Worm (Caenorhabditis elegans) whole organism, mixed stage, embryonic: ENCODE measurements around the gene nhr-260.
A peak's percentile ranks its signal among the peaks of the same experiment; 100 is the strongest.

Experiments
- M03D4.4 ChIP-seq: sonication (generic microtip); optimal IDR thresholded peaks from 2 replicates; lab custom pipeline; 2017; ENCODE audit warnings: mild to moderate bottlenecking, missing genetic modification characterization, missing compliant biosample characterization
- bed-3 ChIP-seq: fragments of 200-800 bp; sonication (Bioruptor generic); optimal IDR thresholded peaks from 3 replicates; lab custom pipeline; 2018; ENCODE audit warnings: mild to moderate bottlenecking, missing genetic modification characterization, moderate library complexity, missing compliant biosample characterization
- blmp-1 ChIP-seq: fragments of 150-350 bp; optimal IDR thresholded peaks from 2 replicates; lab custom pipeline; 2014; ENCODE audit warnings: missing biosample characterization, missing genetic modification characterization
- ceh-39 ChIP-seq: fragments of 150-350 bp; optimal IDR thresholded peaks from 2 replicates; lab custom pipeline; 2014; ENCODE audit warnings: missing biosample characterization, missing genetic modification characterization
- ceh-43 ChIP-seq: fragments of 200-800 bp; sonication (Bioruptor generic); optimal IDR thresholded peaks from 2 replicates; lab custom pipeline; 2018; ENCODE audit warnings: mild to moderate bottlenecking, missing genetic modification characterization, moderate library complexity, missing compliant biosample characterization
- ceh-83 ChIP-seq: fragments of 200-800 bp; sonication (Bioruptor generic); optimal IDR thresholded peaks from 2 replicates; lab custom pipeline; 2018; ENCODE audit warnings: mild to moderate bottlenecking, missing genetic modification characterization, missing compliant biosample characterization
- ces-1 ChIP-seq: fragments of 150-350 bp; optimal IDR thresholded peaks from 2 replicates; lab custom pipeline; 2014; ENCODE audit warnings: missing biosample characterization, missing genetic modification reagents, missing genetic modification characterization
- cnd-1 ChIP-seq: fragments of 200-800 bp; sonication (Bioruptor generic); optimal IDR thresholded peaks from 2 replicates; lab custom pipeline; 2018; ENCODE audit warnings: mild to moderate bottlenecking, missing genetic modification characterization, missing compliant biosample characterization
- drap-1 ChIP-seq: fragments of 200-800 bp; sonication (Bioruptor generic); optimal IDR thresholded peaks from 3 replicates; lab custom pipeline; 2018; ENCODE audit warnings: mild to moderate bottlenecking, missing genetic modification characterization, missing compliant biosample characterization
- elt-1 ChIP-seq: sonication (generic microtip); optimal IDR thresholded peaks from 2 replicates; lab custom pipeline; 2017; ENCODE audit warnings: missing genetic modification characterization, mild to moderate bottlenecking, missing compliant biosample characterization, antibody characterized with exemption, moderate library complexity, borderline replicate concordance; ENCODE audit not compliant: insufficient read depth
- elt-3 ChIP-seq: fragments of 150-350 bp; optimal IDR thresholded peaks from 2 replicates; lab custom pipeline; 2014; ENCODE audit warnings: missing biosample characterization, missing genetic modification characterization
- flh-1 ChIP-seq: fragments of 200-800 bp; sonication (Bioruptor generic); optimal IDR thresholded peaks from 2 replicates; lab custom pipeline; 2018; ENCODE audit warnings: mild to moderate bottlenecking, missing genetic modification characterization, moderate library complexity, missing compliant biosample characterization
- ham-2 ChIP-seq: fragments of 200-800 bp; sonication (Bioruptor generic); optimal IDR thresholded peaks from 2 replicates; lab custom pipeline; 2018; ENCODE audit warnings: mild to moderate bottlenecking, missing genetic modification characterization, missing compliant biosample characterization
- hlh-1 ChIP-seq: fragments of 150-350 bp; optimal IDR thresholded peaks from 2 replicates; lab custom pipeline; 2014; ENCODE audit warnings: missing biosample characterization, missing genetic modification reagents, missing genetic modification characterization
- lin-13 ChIP-seq: fragments of 150-350 bp; optimal IDR thresholded peaks from 2 replicates; lab custom pipeline; 2014; ENCODE audit warnings: missing biosample characterization, missing genetic modification characterization
- lin-32 ChIP-seq: fragments of 200-800 bp; sonication (Bioruptor generic); optimal IDR thresholded peaks from 2 replicates; lab custom pipeline; 2018; ENCODE audit warnings: mild to moderate bottlenecking, missing genetic modification characterization, missing compliant biosample characterization
- lsy-2 ChIP-seq: fragments of 150-350 bp; optimal IDR thresholded peaks from 2 replicates; lab custom pipeline; 2014; ENCODE audit warnings: missing biosample characterization, missing genetic modification characterization
- mab-5 ChIP-seq: fragments of 150-350 bp; optimal IDR thresholded peaks from 2 replicates; lab custom pipeline; 2014; ENCODE audit warnings: missing biosample characterization, missing genetic modification characterization
- mep-1 ChIP-seq: fragments of 150-350 bp; optimal IDR thresholded peaks from 2 replicates; lab custom pipeline; 2017; ENCODE audit warnings: missing biosample characterization, missing genetic modification reagents, missing genetic modification characterization, inconsistent platforms
- mls-2 ChIP-seq: sonication (generic microtip); optimal IDR thresholded peaks from 2 replicates; lab custom pipeline; 2016; ENCODE audit warnings: mild to moderate bottlenecking, missing genetic modification characterization, moderate library complexity, missing compliant biosample characterization
- nhr-12 ChIP-seq: fragments of 150-350 bp; optimal IDR thresholded peaks from 2 replicates; lab custom pipeline; 2014; ENCODE audit warnings: missing biosample characterization, missing genetic modification characterization
- nhr-2 ChIP-seq: fragments of 150-350 bp; optimal IDR thresholded peaks from 2 replicates; lab custom pipeline; 2014; ENCODE audit warnings: missing biosample characterization, missing genetic modification characterization
- nhr-237 ChIP-seq: fragments of 150-350 bp; optimal IDR thresholded peaks from 2 replicates; lab custom pipeline; 2014; ENCODE audit warnings: missing biosample characterization, missing genetic modification characterization
- nhr-28 ChIP-seq: fragments of 150-350 bp; optimal IDR thresholded peaks from 2 replicates; lab custom pipeline; 2014; ENCODE audit warnings: missing biosample characterization, missing genetic modification characterization
- nhr-76 ChIP-seq: sonication (generic microtip); optimal IDR thresholded peaks from 2 replicates; lab custom pipeline; 2017; ENCODE audit warnings: missing biosample characterization, missing genetic modification characterization
- pha-4 ChIP-seq: fragments of 150-350 bp; optimal IDR thresholded peaks from 2 replicates; lab custom pipeline; 2018; ENCODE audit warnings: missing biosample characterization, missing genetic modification reagents, missing genetic modification characterization
- sem-2 ChIP-seq: fragments of 200-800 bp; sonication (Bioruptor generic); optimal IDR thresholded peaks from 2 replicates; lab custom pipeline; 2018; ENCODE audit warnings: mild to moderate bottlenecking, missing genetic modification characterization, missing compliant biosample characterization
- snpc-4 ChIP-seq: fragments of 150-350 bp; optimal IDR thresholded peaks from 2 replicates; lab custom pipeline; 2014; ENCODE audit warnings: missing biosample characterization, missing genetic modification characterization
- sptf-1 ChIP-seq: sonication (generic microtip); optimal IDR thresholded peaks from 2 replicates; lab custom pipeline; 2017; ENCODE audit warnings: mild to moderate bottlenecking, missing genetic modification characterization, moderate library complexity, missing compliant biosample characterization
- tbx-8 ChIP-seq: fragments of 200-800 bp; sonication (Bioruptor generic); optimal IDR thresholded peaks from 2 replicates; lab custom pipeline; 2018; ENCODE audit warnings: mild to moderate bottlenecking, missing genetic modification characterization, moderate library complexity, missing compliant biosample characterization
- unc-120 ChIP-seq: sonication (generic microtip); optimal IDR thresholded peaks from 2 replicates; lab custom pipeline; 2017; ENCODE audit warnings: missing genetic modification characterization, missing compliant biosample characterization; ENCODE audit not compliant: poor library complexity, severe bottlenecking
- unc-39 ChIP-seq: fragments of 150-350 bp; optimal IDR thresholded peaks from 2 replicates; lab custom pipeline; 2014; ENCODE audit warnings: missing biosample characterization, missing genetic modification characterization
- unc-62 ChIP-seq: fragments of 150-350 bp; optimal IDR thresholded peaks from 2 replicates; lab custom pipeline; 2014; ENCODE audit warnings: missing biosample characterization, missing genetic modification reagents, missing genetic modification characterization
- zip-8 ChIP-seq: fragments of 150-350 bp; optimal IDR thresholded peaks from 2 replicates; lab custom pipeline; 2014; ENCODE audit warnings: missing biosample characterization, missing genetic modification characterization
- ztf-11 ChIP-seq: fragments of 150-350 bp; optimal IDR thresholded peaks from 2 replicates; lab custom pipeline; 2014; ENCODE audit warnings: missing biosample characterization, missing genetic modification characterization

Gene nhr-260

DNA sequence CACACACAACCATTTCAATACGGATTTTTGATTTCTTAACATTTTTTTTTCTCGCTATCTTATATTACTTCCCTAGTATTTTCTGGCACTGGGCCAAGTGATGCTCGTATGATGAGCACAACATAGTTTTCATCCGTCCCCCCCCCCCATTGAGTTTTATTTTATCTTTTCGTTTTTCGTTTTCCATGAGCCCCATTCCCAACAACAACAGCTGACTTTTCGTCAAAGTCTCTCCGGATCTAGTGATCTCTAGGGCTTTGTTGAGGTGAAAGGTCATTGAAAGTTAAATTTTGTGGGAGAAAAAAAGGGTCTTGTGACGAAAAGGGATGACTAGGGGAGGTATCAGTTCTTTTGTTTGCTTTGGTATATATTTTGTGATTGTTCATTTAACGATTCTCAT lies 30.6 kb downstream of the nhr-260 start:
- peak; percentile 69 for TF ChIP-seq hlh-1 (tag; lab: Kevin White, UChicago)
- TF ChIP-seq nhr-237 (tag; lab: Kevin White, UChicago) = no peak

DNA sequence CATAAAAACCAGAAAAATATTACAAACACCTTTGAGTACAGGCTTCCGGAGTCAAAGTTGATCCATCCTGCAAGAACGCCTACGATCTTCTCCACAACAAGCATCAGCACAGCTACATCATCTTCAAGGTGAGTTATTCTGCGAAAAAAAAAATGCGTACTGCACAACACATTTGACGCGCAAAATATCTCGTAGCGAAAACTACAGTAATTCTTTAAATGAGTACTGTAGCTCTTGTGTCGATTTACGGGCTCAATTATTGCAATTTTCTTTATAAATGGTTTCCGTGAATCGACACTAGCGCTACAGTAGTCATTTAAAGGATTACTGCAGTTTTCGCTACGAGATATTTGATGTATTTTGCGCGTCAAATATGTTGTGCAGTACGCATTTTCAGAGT lies 34.6 kb downstream of the nhr-260 start:
- TF ChIP-seq unc-120 (no peak), lsy-2 (tag; lab: Kevin White, UChicago) (no peak), nhr-237 (tag; lab: Kevin White, UChicago) (no peak), ces-1 (no peak), ceh-43 (GFP tag; lab: Kevin White, UChicago) (no peak), nhr-12 (tag; lab: Kevin White, UChicago) (no peak), sptf-1 (tag; lab: Kevin White, UChicago) (no peak), sem-2 (GFP tag; lab: Kevin White, UChicago) (no peak), tbx-8 (GFP tag; lab: Kevin White, UChicago) (no peak), unc-62 (GFP tag; lab: Kevin White, UChicago) (no peak), unc-39 (tag; lab: Kevin White, UChicago) (no peak), mep-1 (tag; lab: Kevin White, UChicago) (no peak), snpc-4 (tag; lab: Kevin White, UChicago) (no peak), elt-1 (no peak), elt-3 (tag; lab: Kevin White, UChicago) (no peak), mls-2 (tag; lab: Kevin White, UChicago) (no peak), mab-5 (tag; lab: Kevin White, UChicago) (no peak), ztf-11 (tag; lab: Kevin White, UChicago) (no peak), bed-3 (GFP tag; lab: Kevin White, UChicago) (no peak), lin-13 (tag; lab: Kevin White, UChicago) (no peak)

DNA sequence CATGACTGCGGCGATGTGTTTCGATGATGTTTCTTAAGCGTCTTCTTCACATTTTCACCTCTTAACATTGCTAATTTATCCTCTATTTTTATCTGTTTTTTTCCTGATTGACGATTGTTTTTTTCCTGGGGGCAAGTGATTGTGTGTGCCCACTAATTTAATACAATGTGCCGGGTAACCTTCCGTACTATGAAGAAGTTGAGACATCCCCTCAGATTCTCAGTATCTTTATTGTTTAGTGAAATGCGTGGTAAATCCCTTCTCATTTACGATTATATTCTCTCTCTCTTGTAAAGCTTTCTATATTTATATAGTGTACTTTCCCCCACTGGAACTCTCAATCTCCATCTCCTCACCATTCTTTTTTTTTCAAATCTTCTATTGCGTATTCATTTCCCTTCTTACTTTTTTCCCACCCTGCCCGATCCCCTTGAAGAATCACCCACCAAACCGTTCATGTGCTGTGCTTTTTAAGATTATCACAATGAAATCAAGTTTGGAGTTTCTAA lies 35.1 kb downstream of the nhr-260 start:
- no peak for TF ChIP-seq sptf-1 (tag; lab: Kevin White, UChicago)
- no peak for TF ChIP-seq nhr-2 (tag; lab: Kevin White, UChicago)
- TF ChIP-seq hlh-1 (tag; lab: Kevin White, UChicago) = no peak
- TF ChIP-seq lsy-2 (tag; lab: Kevin White, UChicago) = no peak
- TF ChIP-seq unc-62 (GFP tag; lab: Kevin White, UChicago) = no peak
- no peak for TF ChIP-seq mab-5 (tag; lab: Kevin White, UChicago)
- TF ChIP-seq blmp-1 = no peak
- TF ChIP-seq ceh-83 (GFP tag; lab: Kevin White, UChicago) = no peak
- TF ChIP-seq ceh-43 (GFP tag; lab: Kevin White, UChicago) = no peak
- no peak for TF ChIP-seq lin-32 (GFP tag; lab: Kevin White, UChicago)
- TF ChIP-seq flh-1 (GFP tag; lab: Kevin White, UChicago) = no peak
- no peak for TF ChIP-seq nhr-237 (tag; lab: Kevin White, UChicago)
- no peak for TF ChIP-seq bed-3 (GFP tag; lab: Kevin White, UChicago)
- TF ChIP-seq nhr-12 (tag; lab: Kevin White, UChicago) = no peak

ce11 chrV:1474486-1475125 lies 36.8 kb downstream of the nhr-260 start, which contains the start of the genes F53E2.2 and unc-60:
TSS of gene F53E2.2 (plus strand) at chrV:1475086.
TSS of gene unc-60 (plus strand) at chrV:1475086.
- TF ChIP-seq unc-62 (GFP tag; lab: Kevin White, UChicago) (peak; percentile 86), lsy-2 (tag; lab: Kevin White, UChicago) (peak; percentile 38), drap-1 (peak; percentile 43), mab-5 (tag; lab: Kevin White, UChicago) (no peak), unc-39 (tag; lab: Kevin White, UChicago) (no peak), nhr-28 (tag; lab: Kevin White, UChicago) (no peak), ceh-39 (tag; lab: Kevin White, UChicago) (no peak), bed-3 (GFP tag; lab: Kevin White, UChicago) (no peak), ceh-43 (GFP tag; lab: Kevin White, UChicago) (no peak), mls-2 (tag; lab: Kevin White, UChicago) (peak; percentile 61), nhr-2 (tag; lab: Kevin White, UChicago) (peak; percentile 49), ztf-11 (tag; lab: Kevin White, UChicago) (peak; percentile 9), tbx-8 (GFP tag; lab: Kevin White, UChicago) (no peak), zip-8 (no peak), elt-3 (tag; lab: Kevin White, UChicago) (no peak), lin-13 (tag; lab: Kevin White, UChicago) (peak; percentile 81), flh-1 (GFP tag; lab: Kevin White, UChicago) (no peak), mep-1 (tag; lab: Kevin White, UChicago) (peak; percentile 51), M03D4.4 (peak; percentile 56), hlh-1 (tag; lab: Kevin White, UChicago) (peak; percentile 65), elt-1 (no peak), nhr-12 (tag; lab: Kevin White, UChicago) (no peak), blmp-1 (no peak), lin-32 (GFP tag; lab: Kevin White, UChicago) (no peak), ham-2 (peak; percentile 86), ceh-83 (GFP tag; lab: Kevin White, UChicago) (no peak), nhr-76 (tag; lab: Kevin White, UChicago) (no peak), unc-120 (peak; percentile 94), snpc-4 (tag; lab: Kevin White, UChicago) (no peak), nhr-237 (tag; lab: Kevin White, UChicago) (no peak), cnd-1 (tag; lab: Kevin White, UChicago) (peak; percentile 26), sptf-1 (tag; lab: Kevin White, UChicago) (peak; percentile 75), ces-1 (peak; percentile 32), sem-2 (GFP tag; lab: Kevin White, UChicago) (no peak), pha-4 (tag; lab: Kevin White, UChicago) (peak; percentile 74)
- TF ChIP-seq, all 35 proteins: peak for 16
